Fruit fly (Drosophila melanogaster) whole organism, embryonic: ENCODE measurements around the gene CG6168.
A peak's percentile ranks its signal among the peaks of the same experiment; 100 is the strongest.

Experiments
- Atf6 ChIP-seq: fragments of 200-800 bp; sonication (Bioruptor generic); IDR thresholded peaks from 2 replicates; pipeline ENCODE4 v1.3.6; 2022; ENCODE audit warnings: missing biosample characterization, missing genetic modification characterization
- Blimp-1 ChIP-seq: fragments of 200-800 bp; sonication (Bioruptor generic); optimal IDR thresholded peaks from 3 replicates; lab custom pipeline; 2018; ENCODE audit warnings: missing biosample characterization, missing genetic modification characterization, mild to moderate bottlenecking, moderate library complexity, missing genetic modification reagents
- CG10274 ChIP-seq: fragments of 200-800 bp; sonication (Bioruptor generic); optimal IDR thresholded peaks from 3 replicates; lab custom pipeline; 2017; ENCODE audit warnings: missing biosample characterization, mild to moderate bottlenecking, missing genetic modification characterization
- CG11504 ChIP-seq: fragments of 200-800 bp; sonication (Bioruptor generic); optimal IDR thresholded peaks from 3 replicates; lab custom pipeline; 2019; ENCODE audit warnings: missing biosample characterization, mild to moderate bottlenecking, missing genetic modification characterization, moderate library complexity
- CG12104 ChIP-seq: fragments of 200-800 bp; sonication (Bioruptor generic); optimal IDR thresholded peaks from 3 replicates; lab custom pipeline; 2016; ENCODE audit warnings: missing biosample characterization, missing genetic modification characterization
- CG14050 ChIP-seq: fragments of 200-800 bp; sonication (Bioruptor generic); IDR thresholded peaks from 3 replicates; pipeline ENCODE4 v1.3.6; 2022; ENCODE audit warnings: missing biosample characterization, missing genetic modification characterization
- CG14710 ChIP-seq: fragments of 200-800 bp; sonication (Bioruptor generic); optimal IDR thresholded peaks from 3 replicates; lab custom pipeline; 2019; ENCODE audit warnings: missing biosample characterization, mild to moderate bottlenecking, missing genetic modification characterization, moderate library complexity
- CG17359 ChIP-seq: fragments of 200-800 bp; sonication (Bioruptor generic); optimal IDR thresholded peaks from 3 replicates; lab custom pipeline; 2018; ENCODE audit warnings: missing biosample characterization, mild to moderate bottlenecking, missing genetic modification characterization, moderate library complexity
- CG17361 ChIP-seq: fragments of 200-800 bp; sonication (Bioruptor generic); IDR thresholded peaks from 3 replicates; pipeline ENCODE4 v1.3.6; 2022; ENCODE audit warnings: missing biosample characterization, missing genetic modification characterization
- CG17385 ChIP-seq: fragments of 200-800 bp; sonication (Bioruptor generic); optimal IDR thresholded peaks from 3 replicates; lab custom pipeline; 2018; ENCODE audit warnings: missing biosample characterization, mild to moderate bottlenecking, missing genetic modification characterization
- CG17829 ChIP-seq: fragments of 200-800 bp; optimal IDR thresholded peaks from 2 replicates; lab custom pipeline; 2019; ENCODE audit warnings: missing biosample characterization, mild to moderate bottlenecking, missing genetic modification characterization, moderate library complexity
- CG2199 ChIP-seq: fragments of 200-800 bp; sonication (Bioruptor generic); IDR thresholded peaks from 3 replicates; pipeline ENCODE4 v1.3.6; 2022; ENCODE audit warnings: missing biosample characterization, missing genetic modification characterization
- CG30403 ChIP-seq: fragments of 200-800 bp; sonication (Bioruptor generic); optimal IDR thresholded peaks from 3 replicates; lab custom pipeline; 2016; ENCODE audit warnings: missing biosample characterization, missing genetic modification characterization
- CG4328 ChIP-seq: fragments of 200-800 bp; sonication (Bioruptor generic); optimal IDR thresholded peaks from 3 replicates; lab custom pipeline; 2017; ENCODE audit warnings: missing biosample characterization, missing genetic modification reagents, missing genetic modification characterization
- CG6175 ChIP-seq: fragments of 200-800 bp; sonication (Bioruptor generic); IDR thresholded peaks from 3 replicates; pipeline ENCODE4 v1.3.6; 2022; ENCODE audit warnings: missing biosample characterization, missing genetic modification characterization
- CG7987 ChIP-seq: fragments of 200-800 bp; sonication (Bioruptor generic); optimal IDR thresholded peaks from 2 replicates; lab custom pipeline; 2018; ENCODE audit warnings: missing biosample characterization, mild to moderate bottlenecking, missing genetic modification characterization, moderate library complexity
- CG8388 ChIP-seq: fragments of 200-800 bp; sonication (Bioruptor generic); optimal IDR thresholded peaks from 2 replicates; lab custom pipeline; 2019; ENCODE audit warnings: missing biosample characterization, mild to moderate bottlenecking, missing genetic modification characterization, moderate library complexity
- CG9437 ChIP-seq: fragments of 200-800 bp; sonication (Bioruptor generic); optimal IDR thresholded peaks from 2 replicates; lab custom pipeline; 2018; ENCODE audit warnings: missing biosample characterization, mild to moderate bottlenecking, missing genetic modification characterization
- CG9817 ChIP-seq: fragments of 200-800 bp; sonication (Bioruptor generic); optimal IDR thresholded peaks from 2 replicates; lab custom pipeline; 2018; ENCODE audit warnings: missing biosample characterization, mild to moderate bottlenecking, missing genetic modification characterization, moderate library complexity
- Dbx ChIP-seq: fragments of 200-800 bp; sonication (Bioruptor generic); IDR thresholded peaks from 3 replicates; pipeline ENCODE4 v1.3.6; 2022; ENCODE audit warnings: missing biosample characterization, missing genetic modification characterization
- Hmx ChIP-seq: fragments of 200-800 bp; sonication (Bioruptor generic); optimal IDR thresholded peaks from 2 replicates; lab custom pipeline; 2016; ENCODE audit warnings: missing biosample characterization, missing genetic modification characterization
- Med ChIP-seq: fragments of 200-800 bp; sonication (Bioruptor generic); peaks from one replicate; lab custom pipeline; 2016; ENCODE audit warnings: missing biosample characterization, missing genetic modification characterization, mild to moderate bottlenecking, inconsistent platforms, moderate library complexity
- Meics ChIP-seq: fragments of 200-800 bp; sonication (Bioruptor generic); optimal IDR thresholded peaks from 2 replicates; lab custom pipeline; 2017; ENCODE audit warnings: missing biosample characterization, mild to moderate bottlenecking, missing genetic modification characterization
- Nf-YC ChIP-seq: fragments of 200-800 bp; optimal IDR thresholded peaks from 3 replicates; lab custom pipeline; 2019; ENCODE audit warnings: missing biosample characterization, mild to moderate bottlenecking, missing genetic modification characterization, moderate library complexity
- Rfx ChIP-seq: fragments of 200-800 bp; sonication (Bioruptor generic); IDR thresholded peaks from 2 replicates; pipeline ENCODE4 v1.3.6; 2022; ENCODE audit warnings: missing biosample characterization, missing genetic modification characterization
- Sin3A ChIP-seq: fragments of >200 bp; optimal IDR thresholded peaks from 2 replicates; lab custom pipeline; 2018
- Sox100B ChIP-seq: fragments of 200-800 bp; sonication (Bioruptor generic); optimal IDR thresholded peaks from 3 replicates; lab custom pipeline; 2018; ENCODE audit warnings: missing biosample characterization, mild to moderate bottlenecking, missing genetic modification characterization
- Trl ChIP-seq, 3 experiments: fragments of >200 bp in 2 of 3; fragments of 200-800 bp in 1 of 3; sonication (Bioruptor generic) in 1 of 3; optimal IDR thresholded peaks; 2 replicates in 1 of 3; 3 replicates in 2 of 3; lab custom pipeline; 2016 to 2017; ENCODE audit warnings: missing biosample characterization in 1 of 3, missing genetic modification characterization in 1 of 3
- ci ChIP-seq: fragments of 200-800 bp; sonication (Bioruptor generic); IDR thresholded peaks from 3 replicates; pipeline ENCODE4 v1.3.6; 2022; ENCODE audit warnings: missing biosample characterization, missing genetic modification characterization
- dan ChIP-seq: fragments of 200-800 bp; sonication (Bioruptor generic); IDR thresholded peaks from 2 replicates; pipeline ENCODE4 v1.3.6; 2022; ENCODE audit warnings: missing biosample characterization, missing genetic modification characterization
- dmrt99B ChIP-seq: fragments of 200-800 bp; sonication (Bioruptor generic); optimal IDR thresholded peaks from 2 replicates; lab custom pipeline; 2018; ENCODE audit warnings: missing biosample characterization, mild to moderate bottlenecking, missing genetic modification characterization, moderate library complexity
- dysf ChIP-seq: fragments of 200-800 bp; sonication (Bioruptor generic); IDR thresholded peaks from 3 replicates; pipeline ENCODE4 v1.3.6; 2022; ENCODE audit warnings: missing biosample characterization, missing genetic modification characterization
- fd102C ChIP-seq: fragments of 200-800 bp; sonication (Bioruptor generic); optimal IDR thresholded peaks from 2 replicates; lab custom pipeline; 2018; ENCODE audit warnings: missing biosample characterization, mild to moderate bottlenecking, missing genetic modification characterization, moderate library complexity
- ind ChIP-seq: fragments of 200-800 bp; sonication (Bioruptor generic); optimal IDR thresholded peaks from 3 replicates; lab custom pipeline; 2016; ENCODE audit warnings: missing biosample characterization, missing genetic modification characterization
- lbe ChIP-seq: fragments of 200-800 bp; sonication (Bioruptor generic); optimal IDR thresholded peaks from 2 replicates; lab custom pipeline; 2016; ENCODE audit warnings: missing biosample characterization, mild to moderate bottlenecking, missing genetic modification characterization
- lmd ChIP-seq: fragments of 200-800 bp; sonication (Bioruptor generic); IDR thresholded peaks from 2 replicates; pipeline ENCODE4 v1.3.6; 2022; ENCODE audit warnings: missing biosample characterization, missing genetic modification characterization
- nerfin-2 ChIP-seq: fragments of 200-800 bp; sonication (Bioruptor generic); IDR thresholded peaks from 2 replicates; pipeline ENCODE4 v1.3.6; 2022; ENCODE audit warnings: missing biosample characterization, missing genetic modification characterization; ENCODE audit not compliant: partially characterized antibody
- nom ChIP-seq: fragments of 200-800 bp; sonication (Bioruptor generic); optimal IDR thresholded peaks from 2 replicates; lab custom pipeline; 2017; ENCODE audit warnings: missing biosample characterization, missing genetic modification characterization, mild to moderate bottlenecking, moderate library complexity, missing genetic modification reagents
- phol ChIP-seq: fragments of 200-800 bp; sonication (Bioruptor generic); optimal IDR thresholded peaks from 3 replicates; lab custom pipeline; 2018; ENCODE audit warnings: missing biosample characterization, mild to moderate bottlenecking, missing genetic modification characterization, moderate library complexity
- sens ChIP-seq: fragments of 200-800 bp; sonication (Bioruptor generic); peaks from one replicate; lab custom pipeline; 2016; ENCODE audit warnings: missing biosample characterization, missing genetic modification characterization
- stc ChIP-seq: fragments of 200-800 bp; sonication (Bioruptor generic); IDR thresholded peaks from 2 replicates; pipeline ENCODE4 v1.3.6; 2022; ENCODE audit warnings: missing biosample characterization, missing genetic modification characterization
- stwl ChIP-seq: fragments of 200-800 bp; sonication (Bioruptor generic); optimal IDR thresholded peaks from 3 replicates; lab custom pipeline; 2018; ENCODE audit warnings: missing biosample characterization, mild to moderate bottlenecking, missing genetic modification characterization, moderate library complexity
- tin ChIP-seq: fragments of 200-800 bp; sonication (Bioruptor generic); optimal IDR thresholded peaks from 3 replicates; lab custom pipeline; 2016; ENCODE audit warnings: missing biosample characterization, missing genetic modification characterization
- trem ChIP-seq: fragments of 200-800 bp; optimal IDR thresholded peaks from 3 replicates; lab custom pipeline; 2019; ENCODE audit warnings: missing biosample characterization, mild to moderate bottlenecking, missing genetic modification characterization, moderate library complexity

The CG6168 gene

DNA sequence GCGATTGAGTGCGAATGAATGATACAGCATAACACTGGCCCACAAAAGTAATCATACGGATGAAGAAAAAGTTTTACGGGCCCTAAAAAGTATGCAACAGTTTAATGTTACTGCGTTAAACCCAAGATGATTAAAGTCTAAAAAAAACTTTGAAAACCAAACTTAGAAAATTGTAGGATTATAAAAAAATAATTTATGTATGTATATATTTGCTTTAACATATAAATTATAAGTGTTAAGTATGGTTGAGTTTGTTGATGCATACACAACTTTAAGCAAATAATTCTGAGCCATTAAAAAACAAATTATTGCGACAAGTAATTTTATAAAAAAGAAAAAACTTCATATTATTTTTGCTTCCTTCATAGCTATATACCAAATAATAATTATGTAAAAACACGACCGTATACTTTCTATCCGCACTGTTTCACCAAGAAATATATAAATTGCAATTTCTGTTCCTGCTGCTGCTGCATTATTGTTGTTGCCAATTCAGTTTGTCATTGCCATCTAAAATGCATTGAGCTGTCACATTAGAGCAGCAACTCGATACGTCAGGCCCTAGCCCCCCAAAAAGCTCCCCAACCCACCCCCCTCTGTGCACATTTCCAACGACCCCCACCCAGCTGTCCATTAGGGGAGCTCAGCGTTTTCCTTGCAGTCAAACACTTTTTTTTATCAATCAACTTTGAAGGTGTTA, 23.0 kb downstream of the CG6168 start (continued):
- TF ChIP-seq lbe (GFP tag; lab: Kevin White, UChicago): no peak
- peak; percentile 69 for TF ChIP-seq CG11504 (tag; lab: Kevin White, UChicago)
- no peak for TF ChIP-seq CG30403 (GFP tag; lab: Kevin White, UChicago)
- no peak for TF ChIP-seq nerfin-2 (GFP tag; lab: Robert Waterston, UW)
- TF ChIP-seq nom: peak; percentile 70
- TF ChIP-seq CG9817 (tag; lab: Kevin White, UChicago): no peak
- TF ChIP-seq dysf (GFP tag; lab: Robert Waterston, UW): 0 out of 3 replicates have a peak, but pooled peaks have one; percentile 20
- peak; percentile 6 for TF ChIP-seq stwl (tag; lab: Kevin White, UChicago)
- peak; percentile 69; the same call in 2 of the 3 replicates for TF ChIP-seq CG17361 (GFP tag; lab: Robert Waterston, UW)
- TF ChIP-seq phol (tag; lab: Kevin White, UChicago): peak; percentile 48
- TF ChIP-seq ind (GFP tag; lab: Kevin White, UChicago): peak; percentile 40
- TF ChIP-seq Sin3A: no peak
- TF ChIP-seq Sox100B: peak; percentile 67
- TF ChIP-seq dmrt99B (tag; lab: Kevin White, UChicago): peak; percentile 50
- peak; percentile 48 for TF ChIP-seq Blimp-1 (GFP tag; lab: Kevin White, UChicago)
- TF ChIP-seq CG14710 (tag; lab: Kevin White, UChicago): peak; percentile 25
- TF ChIP-seq tin (GFP tag; lab: Kevin White, UChicago): peak; percentile 9
- no peak for TF ChIP-seq fd102C (GFP tag; lab: Kevin White, UChicago)
- TF ChIP-seq CG4328: no peak
- peak; percentile 34 for TF ChIP-seq Meics (GFP tag; lab: Kevin White, UChicago)
- no peak for TF ChIP-seq CG9437 (GFP tag; lab: Kevin White, UChicago)
- peak; percentile 23 for TF ChIP-seq CG17829
- TF ChIP-seq Hmx: no peak
- TF ChIP-seq lmd (GFP tag; lab: Robert Waterston, UW): 0 out of 2 replicates have a peak, but pooled peaks have one; percentile 24
- 0 out of 3 replicates have a peak, but pooled peaks have one; percentile 40 for TF ChIP-seq CG2199 (GFP tag; lab: Robert Waterston, UW)
- no peak for TF ChIP-seq CG12104 (GFP tag; lab: Kevin White, UChicago)
- peak; percentile 28 for TF ChIP-seq Nf-YC
- TF ChIP-seq Atf6 (GFP tag; lab: Robert Waterston, UW): no peak
- peak; percentile 17 for TF ChIP-seq sens (GFP tag; lab: Kevin White, UChicago)
- TF ChIP-seq CG14050 (GFP tag; lab: Robert Waterston, UW): no peak
- TF ChIP-seq CG17359 (tag; lab: Kevin White, UChicago): peak; percentile 32
- peak; percentile 84 for TF ChIP-seq CG8388 (GFP tag; lab: Kevin White, UChicago)
- peak; percentile 26 for TF ChIP-seq trem
- no peak for TF ChIP-seq Dbx (GFP tag; lab: Robert Waterston, UW)
- TF ChIP-seq, all 482 proteins: peak for 37

DNA sequence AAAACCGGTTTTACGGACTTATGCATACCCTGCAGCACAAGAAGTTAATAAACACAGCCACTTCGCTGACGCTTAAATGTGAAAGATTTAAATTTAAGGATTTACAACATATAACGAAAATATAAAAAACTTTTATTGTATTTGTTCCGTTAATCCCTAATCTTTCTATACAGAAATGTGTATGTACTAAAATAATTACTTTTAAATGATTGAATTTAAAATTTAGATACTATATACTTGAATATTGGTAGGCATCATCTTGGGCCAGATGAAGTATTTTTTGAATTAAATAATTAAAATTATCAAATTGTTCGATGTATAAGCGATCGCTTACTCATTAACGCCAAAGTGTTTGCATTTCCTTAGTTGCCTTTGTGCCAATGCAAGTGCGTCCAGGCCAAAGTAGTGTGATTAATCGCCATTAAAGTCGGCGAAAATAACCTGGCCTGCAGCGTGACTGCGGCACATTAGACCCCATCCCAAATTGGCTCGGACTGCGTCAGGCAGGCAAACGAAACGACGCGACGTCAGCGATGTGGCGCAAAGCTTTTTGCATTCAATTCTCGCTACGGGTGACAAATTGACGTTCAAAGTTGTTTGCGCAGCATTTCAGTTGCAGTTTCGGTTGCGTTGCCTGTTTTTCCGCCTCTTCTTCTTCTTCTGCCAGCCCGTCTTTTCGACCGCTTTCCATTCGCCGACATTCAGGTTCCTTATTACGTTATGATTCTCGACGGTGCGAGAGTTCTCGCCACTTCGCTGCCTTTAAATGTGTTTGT, 23.7 kb downstream of the CG6168 start:
- TF ChIP-seq stc (GFP tag; lab: Robert Waterston, UW) (peak; percentile 37; the same call in 1 of the 2 replicates), CG7987 (GFP tag; lab: Kevin White, UChicago) (no peak), CG6175 (GFP tag; lab: Robert Waterston, UW) (peak; percentile 60; the same call in 1 of the 3 replicates), Rfx (GFP tag; lab: Robert Waterston, UW) (no peak), Trl (optimal IDR thresholded peaks at IDR 0.05; lab: Kevin White, UChicago) (no peak), Trl (GFP tag; optimal IDR thresholded peaks at IDR 0.05; lab: Kevin White, UChicago) (no peak), dan (GFP tag; lab: Robert Waterston, UW) (no peak), CG17385 (peak; percentile 4), Med (GFP tag; lab: Kevin White, UChicago) (peak; percentile 23), ci (GFP tag; lab: Robert Waterston, UW) (0 out of 3 replicates have a peak, but pooled peaks have one; percentile 32), CG10274 (GFP tag; lab: Kevin White, UChicago) (peak; percentile 59)
